Fruit fly (Drosophila melanogaster) whole organism, embryonic: ENCODE data around the gene CG31777.

Experiments used
- Adf1 ChIP-seq: fragments of 200-800 bp; sonication (Bioruptor generic); IDR thresholded peaks from 2 replicates; pipeline ENCODE4 v1.3.6; 2022; ENCODE audit warnings: missing biosample characterization, missing genetic modification characterization
- Aef1 ChIP-seq: fragments of 200-800 bp; sonication (Bioruptor generic); IDR thresholded peaks from 3 replicates; pipeline ENCODE4 v1.3.6; 2022; ENCODE audit warnings: missing biosample characterization, missing genetic modification characterization
- Atf6 ChIP-seq: fragments of 200-800 bp; sonication (Bioruptor generic); IDR thresholded peaks from 2 replicates; pipeline ENCODE4 v1.3.6; 2022; ENCODE audit warnings: missing biosample characterization, missing genetic modification characterization
- CG10543 ChIP-seq: fragments of 200-800 bp; sonication (Bioruptor generic); optimal IDR thresholded peaks from 3 replicates; lab custom pipeline; 2017; ENCODE audit warnings: missing biosample characterization, mild to moderate bottlenecking, missing genetic modification characterization, moderate library complexity
- CG11695 ChIP-seq: fragments of 200-800 bp; sonication (Bioruptor generic); IDR thresholded peaks from 3 replicates; pipeline ENCODE4 v1.3.6; 2022; ENCODE audit warnings: missing biosample characterization, missing genetic modification characterization
- CG12299 ChIP-seq: fragments of 200-800 bp; sonication (Bioruptor generic); optimal IDR thresholded peaks from 2 replicates; lab custom pipeline; 2018; ENCODE audit warnings: missing biosample characterization, mild to moderate bottlenecking, missing genetic modification characterization
- CG12769 ChIP-seq: fragments of 200-800 bp; sonication (Bioruptor generic); optimal IDR thresholded peaks from 2 replicates; lab custom pipeline; 2019; ENCODE audit warnings: missing biosample characterization, mild to moderate bottlenecking, missing genetic modification characterization, moderate library complexity
- CG13287 ChIP-seq: fragments of 200-800 bp; sonication (Bioruptor generic); IDR thresholded peaks from 2 replicates; pipeline ENCODE4 v1.3.6; 2022; ENCODE audit warnings: missing biosample characterization, missing genetic modification characterization; ENCODE audit not compliant: partially characterized antibody
- CG14860 ChIP-seq: fragments of 200-800 bp; sonication (Bioruptor generic); IDR thresholded peaks from 3 replicates; pipeline ENCODE4 v1.3.6; 2022; ENCODE audit warnings: missing biosample characterization, missing genetic modification characterization; ENCODE audit not compliant: partially characterized antibody
- CG15269 ChIP-seq: fragments of 200-800 bp; sonication (Bioruptor generic); optimal IDR thresholded peaks from 2 replicates; lab custom pipeline; 2018; ENCODE audit warnings: missing biosample characterization, mild to moderate bottlenecking, missing genetic modification characterization, moderate library complexity
- CG15514 ChIP-seq: fragments of 200-800 bp; sonication (Bioruptor generic); optimal IDR thresholded peaks from 3 replicates; lab custom pipeline; 2017; ENCODE audit warnings: missing biosample characterization, missing genetic modification characterization, mild to moderate bottlenecking, moderate library complexity, missing genetic modification reagents
- CG15601 ChIP-seq: fragments of 200-800 bp; sonication (Bioruptor generic); optimal IDR thresholded peaks from 3 replicates; lab custom pipeline; 2019; ENCODE audit warnings: missing biosample characterization, mild to moderate bottlenecking, missing genetic modification characterization, moderate library complexity
- CG1603 ChIP-seq: fragments of 200-800 bp; sonication (Bioruptor generic); optimal IDR thresholded peaks from 2 replicates; lab custom pipeline; 2019; ENCODE audit warnings: missing biosample characterization, mild to moderate bottlenecking, missing genetic modification characterization, moderate library complexity
- CG2678 ChIP-seq: fragments of 200-800 bp; sonication (Bioruptor generic); optimal IDR thresholded peaks from 3 replicates; lab custom pipeline; 2019; ENCODE audit warnings: missing biosample characterization, mild to moderate bottlenecking, missing genetic modification characterization, moderate library complexity
- CG34224 ChIP-seq: fragments of 200-800 bp; sonication (Bioruptor generic); IDR thresholded peaks from 3 replicates; pipeline ENCODE4 v1.3.6; 2022; ENCODE audit warnings: missing biosample characterization, missing genetic modification characterization; ENCODE audit not compliant: partially characterized antibody
- Dip3 ChIP-seq: fragments of 200-800 bp; sonication (Bioruptor generic); optimal IDR thresholded peaks from 3 replicates; lab custom pipeline; 2016; ENCODE audit warnings: missing biosample characterization, missing genetic modification characterization
- Ets97D ChIP-seq: fragments of 200-800 bp; sonication (Bioruptor generic); optimal IDR thresholded peaks from 3 replicates; lab custom pipeline; 2016; ENCODE audit warnings: missing biosample characterization, missing genetic modification characterization
- Fer1 ChIP-seq: fragments of 200-800 bp; sonication (Bioruptor generic); optimal IDR thresholded peaks from 2 replicates; lab custom pipeline; 2017; ENCODE audit warnings: missing biosample characterization, mild to moderate bottlenecking, missing genetic modification characterization
- H2.0 ChIP-seq: fragments of 200-800 bp; sonication (Bioruptor generic); IDR thresholded peaks from 2 replicates; pipeline ENCODE4 v1.3.6; 2022; ENCODE audit warnings: missing biosample characterization, missing genetic modification characterization
- HmgZ ChIP-seq: fragments of 200-800 bp; sonication (Bioruptor generic); optimal IDR thresholded peaks from 2 replicates; lab custom pipeline; 2018; ENCODE audit warnings: missing biosample characterization, mild to moderate bottlenecking, missing genetic modification characterization
- Hmr ChIP-seq: fragments of 200-800 bp; sonication (Bioruptor generic); optimal IDR thresholded peaks from 3 replicates; lab custom pipeline; 2017; ENCODE audit warnings: mild to moderate bottlenecking, missing biosample characterization, missing genetic modification reagents, missing genetic modification characterization
- Hr3 ChIP-seq: fragments of 200-800 bp; sonication (Bioruptor generic); optimal IDR thresholded peaks from 3 replicates; lab custom pipeline; 2016; ENCODE audit warnings: missing biosample characterization, missing genetic modification characterization
- Hr51 ChIP-seq, 2 experiments: fragments of 200-800 bp; sonication (Bioruptor generic); optimal IDR thresholded peaks; 2 replicates in 1 of 2; 3 replicates in 1 of 2; lab custom pipeline; 2016 to 2018; ENCODE audit warnings: missing biosample characterization in 2 of 2, missing genetic modification characterization in 2 of 2, mild to moderate bottlenecking in 1 of 2, moderate library complexity in 1 of 2
- Med ChIP-seq: fragments of 200-800 bp; sonication (Bioruptor generic); peaks from one replicate; lab custom pipeline; 2016; ENCODE audit warnings: missing biosample characterization, missing genetic modification characterization, mild to moderate bottlenecking, inconsistent platforms, moderate library complexity
- Ptx1 ChIP-seq: fragments of 200-800 bp; sonication (Bioruptor generic); IDR thresholded peaks from 2 replicates; pipeline ENCODE4 v1.3.6; 2022; ENCODE audit warnings: missing biosample characterization, missing genetic modification characterization
- Rfx ChIP-seq: fragments of 200-800 bp; sonication (Bioruptor generic); IDR thresholded peaks from 2 replicates; pipeline ENCODE4 v1.3.6; 2022; ENCODE audit warnings: missing biosample characterization, missing genetic modification characterization
- Six4 ChIP-seq: fragments of 200-800 bp; sonication (Bioruptor generic); optimal IDR thresholded peaks from 2 replicates; lab custom pipeline; 2016; ENCODE audit warnings: missing biosample characterization, missing genetic modification characterization
- Tbp ChIP-seq: fragments of >200 bp; optimal IDR thresholded peaks from 2 replicates; lab custom pipeline; 2018; ENCODE audit warnings: missing biosample characterization, missing genetic modification characterization
- ase ChIP-seq: fragments of 200-800 bp; sonication (Bioruptor generic); IDR thresholded peaks from 3 replicates; pipeline ENCODE4 v1.3.6; 2022; ENCODE audit warnings: missing biosample characterization, missing genetic modification characterization
- btn ChIP-seq: fragments of 200-800 bp; sonication (Bioruptor generic); optimal IDR thresholded peaks from 2 replicates; lab custom pipeline; 2016; ENCODE audit warnings: missing biosample characterization, missing genetic modification characterization
- corto ChIP-seq: fragments of 200-800 bp; sonication (Bioruptor generic); optimal IDR thresholded peaks from 2 replicates; lab custom pipeline; 2016; ENCODE audit warnings: missing biosample characterization, mild to moderate bottlenecking, missing genetic modification characterization, moderate library complexity
- cwo ChIP-seq: fragments of 200-800 bp; sonication (Bioruptor generic); optimal IDR thresholded peaks from 3 replicates; lab custom pipeline; 2017; ENCODE audit warnings: missing biosample characterization, missing genetic modification characterization, mild to moderate bottlenecking, moderate library complexity, missing genetic modification reagents
- danr ChIP-seq: fragments of 200-800 bp; sonication (Bioruptor generic); IDR thresholded peaks from 2 replicates; pipeline ENCODE4 v1.3.6; 2022; ENCODE audit warnings: missing biosample characterization, missing genetic modification characterization
- dm ChIP-seq: fragments of 200-800 bp; sonication (Bioruptor generic); optimal IDR thresholded peaks from 3 replicates; lab custom pipeline; 2016; ENCODE audit warnings: missing biosample characterization, missing genetic modification characterization
- gem ChIP-seq: fragments of 200-800 bp; sonication (Bioruptor generic); optimal IDR thresholded peaks from 2 replicates; lab custom pipeline; 2019; ENCODE audit warnings: missing biosample characterization, mild to moderate bottlenecking, missing genetic modification characterization, moderate library complexity
- jing ChIP-seq: fragments of 200-800 bp; sonication (Bioruptor generic); optimal IDR thresholded peaks from 2 replicates; lab custom pipeline; 2018; ENCODE audit warnings: missing biosample characterization, mild to moderate bottlenecking, missing genetic modification characterization
- lab ChIP-seq: fragments of 200-800 bp; sonication (Bioruptor generic); optimal IDR thresholded peaks from 3 replicates; lab custom pipeline; 2017; ENCODE audit warnings: missing biosample characterization, missing genetic modification characterization, mild to moderate bottlenecking, moderate library complexity, missing genetic modification reagents
- lbe ChIP-seq: fragments of 200-800 bp; sonication (Bioruptor generic); optimal IDR thresholded peaks from 2 replicates; lab custom pipeline; 2016; ENCODE audit warnings: missing biosample characterization, mild to moderate bottlenecking, missing genetic modification characterization
- lilli ChIP-seq: fragments of 200-800 bp; sonication (Bioruptor generic); optimal IDR thresholded peaks from 3 replicates; lab custom pipeline; 2016; ENCODE audit warnings: missing biosample characterization, missing genetic modification characterization
- org-1 ChIP-seq: fragments of 200-800 bp; sonication (Bioruptor generic); optimal IDR thresholded peaks from 2 replicates; lab custom pipeline; 2017; ENCODE audit warnings: missing biosample characterization, missing genetic modification characterization
- prd ChIP-seq, 3 experiments: fragments of >200 bp in 2 of 3; fragments of 200-800 bp in 1 of 3; sonication (Bioruptor generic) in 1 of 3; optimal IDR thresholded peaks in 2 of 3; IDR thresholded peaks in 1 of 3; 2 replicates in 2 of 3; 3 replicates in 1 of 3; pipeline versions ENCODE4 v1.3.6 to Lab custom; 2017 to 2022; ENCODE audit warnings: missing biosample characterization in 1 of 3, missing genetic modification characterization in 1 of 3
- row ChIP-seq: fragments of 200-800 bp; sonication (Bioruptor generic); IDR thresholded peaks from 3 replicates; pipeline ENCODE4 v1.3.6; 2022; ENCODE audit warnings: missing biosample characterization, missing genetic modification characterization
- sens-2 ChIP-seq: fragments of 200-800 bp; sonication (Bioruptor generic); IDR thresholded peaks from 2 replicates; pipeline ENCODE4 v1.3.6; 2022; ENCODE audit warnings: missing biosample characterization, missing genetic modification characterization
- sim ChIP-seq: fragments of 200-800 bp; sonication (Bioruptor generic); IDR thresholded peaks from 2 replicates; pipeline ENCODE4 v1.3.6; 2022; ENCODE audit warnings: missing biosample characterization, missing genetic modification characterization
- slbo ChIP-seq: fragments of 200-800 bp; sonication (Bioruptor generic); IDR thresholded peaks from 2 replicates; pipeline ENCODE4 v1.3.6; 2022; ENCODE audit warnings: missing biosample characterization, missing genetic modification characterization
- stwl ChIP-seq: fragments of 200-800 bp; sonication (Bioruptor generic); optimal IDR thresholded peaks from 3 replicates; lab custom pipeline; 2018; ENCODE audit warnings: missing biosample characterization, mild to moderate bottlenecking, missing genetic modification characterization, moderate library complexity
- sug ChIP-seq: fragments of 200-800 bp; optimal IDR thresholded peaks from 2 replicates; lab custom pipeline; 2019; ENCODE audit warnings: missing biosample characterization, mild to moderate bottlenecking, missing genetic modification characterization, moderate library complexity

The CG31777 gene

dm6 chr2L:3711665-3712064 lies 4.8 kb upstream of the CG31777 start, which contains the start of gene cutlet (continued):
- peak; percentile 24 for TF ChIP-seq CG15601 (tag; lab: Kevin White, UChicago)
- TF ChIP-seq Ets97D, result peak; percentile 7
- TF ChIP-seq CG13287 (GFP tag; lab: Robert Waterston, UW), result peak; percentile 52; the same call in 1 of the 2 replicates
- peak; percentile 6 for TF ChIP-seq HmgZ
- peak; percentile 59 for TF ChIP-seq stwl (tag; lab: Kevin White, UChicago)
- peak; percentile 28 for TF ChIP-seq CG1603 (tag; lab: Kevin White, UChicago)
- TF ChIP-seq, all 482 proteins: peak for 42

- TF ChIP-seq dm (GFP tag; lab: Kevin White, UChicago) (no peak), CG15269 (tag; lab: Kevin White, UChicago) (peak; percentile 2), CG34224 (GFP tag; lab: Robert Waterston, UW) (no peak), Six4 (GFP tag; lab: Kevin White, UChicago) (no peak), Fer1 (GFP tag; lab: Kevin White, UChicago) (peak; percentile 22), CG14860 (GFP tag; lab: Robert Waterston, UW) (no peak), CG11695 (GFP tag; lab: Robert Waterston, UW) (0 out of 3 replicates have a peak, but pooled peaks have one; percentile 43), CG2678 (tag; lab: Kevin White, UChicago) (peak; percentile 41), btn (GFP tag; lab: Kevin White, UChicago) (no peak), Hr3 (GFP tag; lab: Kevin White, UChicago) (no peak), Med (GFP tag; lab: Kevin White, UChicago) (peak; percentile 72), Hr51 (GFP tag; optimal IDR thresholded peaks at IDR 0.05; lab: Kevin White, UChicago) (peak in 1 of 2 experiments; percentile 4), lilli (GFP tag; lab: Kevin White, UChicago) (peak; percentile 10), lab (GFP tag; lab: Kevin White, UChicago) (peak; percentile 26), lbe (GFP tag; lab: Kevin White, UChicago) (peak; percentile 84), CG10543 (GFP tag; lab: Kevin White, UChicago) (peak; percentile 0), Ptx1 (GFP tag; lab: Robert Waterston, UW) (peak; percentile 35; the same call in 1 of the 2 replicates), danr (peak; percentile 22; the same call in 1 of the 2 replicates), Adf1 (GFP tag; lab: Robert Waterston, UW) (peak; percentile 47; the same call in 1 of the 2 replicates), prd (optimal IDR thresholded peaks at IDR 0.05; lab: Kevin White, UChicago) (no peak), prd (GFP tag; IDR thresholded peaks at IDR 0.05; lab: Robert Waterston, UW) (0 out of 3 replicates have a peak, but pooled peaks have one; percentile 11), jing (no peak), Rfx (GFP tag; lab: Robert Waterston, UW) (peak; percentile 62), Aef1 (GFP tag; lab: Robert Waterston, UW) (no peak), slbo (peak; percentile 30; the same call in 1 of the 2 replicates), row (GFP tag; lab: Robert Waterston, UW) (peak; percentile 59), Dip3 (peak; percentile 9), CG12769 (tag; lab: Kevin White, UChicago) (peak; percentile 35), sug (tag; lab: Kevin White, UChicago) (peak; percentile 20), ase (GFP tag; lab: Robert Waterston, UW) (no peak), org-1 (GFP tag; lab: Kevin White, UChicago) (no peak), gem (tag; lab: Kevin White, UChicago) (peak; percentile 46), Atf6 (GFP tag; lab: Robert Waterston, UW) (peak; percentile 44; the same call in 1 of the 2 replicates), CG15514 (GFP tag; lab: Kevin White, UChicago) (peak; percentile 5), corto (GFP tag; lab: Kevin White, UChicago) (peak; percentile 49), sim (no peak), Hmr (GFP tag; lab: Kevin White, UChicago) (peak; percentile 12), H2.0 (GFP tag; lab: Robert Waterston, UW) (0 out of 2 replicates have a peak, but pooled peaks have one; percentile 19), sens-2 (GFP tag; lab: Robert Waterston, UW) (no peak), cwo (GFP tag; lab: Kevin White, UChicago) (peak; percentile 25), CG12299 (no peak), Tbp (GFP tag; lab: Kevin White, UChicago) (no peak)
Measured at dm6 chr2L:3705438-3705921, 1.4 kb downstream of the CG31777 start, which contains the start of gene CG31778. CG31778 (minus strand) TSS chr2L:3705488.
